Fruit fly (Drosophila melanogaster) whole organism, embryonic: ENCODE measurements around the gene CG5973.
A peak's percentile ranks its signal among the peaks of the same experiment; 100 is the strongest.

ENCODE experiments used
- CG14441 ChIP-seq: fragments of 200-800 bp; sonication (Bioruptor generic); IDR thresholded peaks from 2 replicates; pipeline ENCODE4 v1.3.6; 2022; ENCODE audit warnings: missing biosample characterization, missing genetic modification characterization
- CG1602 ChIP-seq: fragments of 200-800 bp; sonication (Bioruptor generic); optimal IDR thresholded peaks from 3 replicates; lab custom pipeline; 2016; ENCODE audit warnings: missing biosample characterization, missing genetic modification characterization
- CG2199 ChIP-seq: fragments of 200-800 bp; sonication (Bioruptor generic); IDR thresholded peaks from 3 replicates; pipeline ENCODE4 v1.3.6; 2022; ENCODE audit warnings: missing biosample characterization, missing genetic modification characterization
- CG3163 ChIP-seq: fragments of 200-800 bp; sonication (Bioruptor generic); optimal IDR thresholded peaks from 3 replicates; lab custom pipeline; 2016; ENCODE audit warnings: missing biosample characterization, missing genetic modification characterization
- CG42726 ChIP-seq: fragments of 200-800 bp; sonication (Bioruptor generic); IDR thresholded peaks from 2 replicates; pipeline ENCODE4 v1.3.6; 2022; ENCODE audit warnings: missing biosample characterization, missing genetic modification characterization; ENCODE audit not compliant: partially characterized antibody
- CG4328 ChIP-seq: fragments of 200-800 bp; sonication (Bioruptor generic); optimal IDR thresholded peaks from 3 replicates; lab custom pipeline; 2017; ENCODE audit warnings: missing biosample characterization, missing genetic modification reagents, missing genetic modification characterization
- CG4730 ChIP-seq: fragments of 200-800 bp; sonication (Bioruptor generic); IDR thresholded peaks from 2 replicates; pipeline ENCODE4 v1.3.6; 2022; ENCODE audit warnings: missing biosample characterization, missing genetic modification characterization
- CG6254 ChIP-seq: fragments of 200-800 bp; sonication (Bioruptor generic); optimal IDR thresholded peaks from 3 replicates; lab custom pipeline; 2017; ENCODE audit warnings: mild to moderate bottlenecking, missing biosample characterization, missing genetic modification reagents, missing genetic modification characterization
- CG7372 ChIP-seq: fragments of 200-800 bp; sonication (Bioruptor generic); IDR thresholded peaks from 2 replicates; pipeline ENCODE4 v1.3.6; 2022; ENCODE audit warnings: missing biosample characterization, missing genetic modification characterization
- CG7786 ChIP-seq: fragments of 200-800 bp; sonication (Bioruptor generic); optimal IDR thresholded peaks from 2 replicates; lab custom pipeline; 2016; ENCODE audit warnings: missing biosample characterization, missing genetic modification characterization
- CG8281 ChIP-seq: fragments of 200-800 bp; sonication (Bioruptor generic); optimal IDR thresholded peaks from 2 replicates; lab custom pipeline; 2018; ENCODE audit warnings: missing biosample characterization, mild to moderate bottlenecking, missing genetic modification characterization, moderate library complexity
- CG8478 ChIP-seq: fragments of >200 bp; optimal IDR thresholded peaks from 2 replicates; lab custom pipeline; 2018
- CG9437 ChIP-seq: fragments of 200-800 bp; sonication (Bioruptor generic); optimal IDR thresholded peaks from 2 replicates; lab custom pipeline; 2018; ENCODE audit warnings: missing biosample characterization, mild to moderate bottlenecking, missing genetic modification characterization
- E2f2 ChIP-seq: fragments of 200-800 bp; sonication (Bioruptor generic); IDR thresholded peaks from 2 replicates; pipeline ENCODE4 v1.3.6; 2022; ENCODE audit warnings: missing biosample characterization, missing genetic modification characterization
- ERR ChIP-seq: fragments of 200-800 bp; sonication (Bioruptor generic); optimal IDR thresholded peaks from 2 replicates; lab custom pipeline; 2016; ENCODE audit warnings: missing biosample characterization, missing genetic modification characterization
- Ets65A ChIP-seq: fragments of 200-800 bp; sonication (Bioruptor generic); peaks from one replicate; lab custom pipeline; 2016; ENCODE audit warnings: missing biosample characterization, missing genetic modification characterization
- Hand ChIP-seq: fragments of 200-800 bp; sonication (Bioruptor generic); optimal IDR thresholded peaks from 2 replicates; lab custom pipeline; 2017; ENCODE audit warnings: mild to moderate bottlenecking, missing biosample characterization, missing genetic modification reagents, missing genetic modification characterization
- Hey ChIP-seq: fragments of 200-800 bp; sonication (Bioruptor generic); optimal IDR thresholded peaks from 3 replicates; lab custom pipeline; 2018; ENCODE audit warnings: missing biosample characterization, mild to moderate bottlenecking, missing genetic modification characterization
- Hmr ChIP-seq: fragments of 200-800 bp; sonication (Bioruptor generic); optimal IDR thresholded peaks from 3 replicates; lab custom pipeline; 2017; ENCODE audit warnings: mild to moderate bottlenecking, missing biosample characterization, missing genetic modification reagents, missing genetic modification characterization
- Hr51 ChIP-seq, 2 experiments: fragments of 200-800 bp; sonication (Bioruptor generic); optimal IDR thresholded peaks; 2 replicates in 1 of 2; 3 replicates in 1 of 2; lab custom pipeline; 2016 to 2018; ENCODE audit warnings: missing biosample characterization in 2 of 2, missing genetic modification characterization in 2 of 2, mild to moderate bottlenecking in 1 of 2, moderate library complexity in 1 of 2
- Jarid2 ChIP-seq: fragments of 200-800 bp; sonication (Bioruptor generic); optimal IDR thresholded peaks from 3 replicates; lab custom pipeline; 2017; ENCODE audit warnings: mild to moderate bottlenecking, missing biosample characterization, missing genetic modification reagents, missing genetic modification characterization
- Lhr ChIP-seq: fragments of 200-800 bp; sonication (Bioruptor generic); optimal IDR thresholded peaks from 3 replicates; lab custom pipeline; 2017; ENCODE audit warnings: mild to moderate bottlenecking, missing biosample characterization, missing genetic modification reagents, missing genetic modification characterization
- MBD-R2 ChIP-seq: fragments of 200-800 bp; sonication (Bioruptor generic); IDR thresholded peaks from 2 replicates; pipeline ENCODE4 v1.3.6; 2022; ENCODE audit warnings: missing biosample characterization, missing genetic modification characterization
- Opbp ChIP-seq: fragments of 200-800 bp; sonication (Bioruptor generic); IDR thresholded peaks from 3 replicates; pipeline ENCODE4 v1.3.6; 2022; ENCODE audit warnings: missing biosample characterization, missing genetic modification characterization; ENCODE audit not compliant: partially characterized antibody
- Rx ChIP-seq: fragments of 200-800 bp; sonication (Bioruptor generic); IDR thresholded peaks from 2 replicates; pipeline ENCODE4 v1.3.6; 2022; ENCODE audit warnings: missing biosample characterization, missing genetic modification characterization
- amos ChIP-seq: fragments of 200-800 bp; sonication (Bioruptor generic); IDR thresholded peaks from 2 replicates; pipeline ENCODE4 v1.3.6; 2022; ENCODE audit warnings: missing biosample characterization, missing genetic modification characterization; ENCODE audit not compliant: partially characterized antibody
- bcd ChIP-seq: fragments of 200-800 bp; sonication (Bioruptor generic); optimal IDR thresholded peaks from 2 replicates; lab custom pipeline; 2017; ENCODE audit warnings: missing biosample characterization, mild to moderate bottlenecking, missing genetic modification characterization
- eve ChIP-seq, 2 experiments: fragments of >200 bp; optimal IDR thresholded peaks; 2 replicates each; lab custom pipeline; 2017; ENCODE audit warnings: missing biosample characterization in 2 of 2, missing genetic modification characterization in 2 of 2
- fd3F ChIP-seq: fragments of 200-800 bp; sonication (Bioruptor generic); optimal IDR thresholded peaks from 2 replicates; lab custom pipeline; 2018; ENCODE audit warnings: missing biosample characterization, mild to moderate bottlenecking, missing genetic modification characterization, moderate library complexity
- fru ChIP-seq: fragments of >200 bp; optimal IDR thresholded peaks from 2 replicates; lab custom pipeline; 2017
- knrl ChIP-seq: fragments of 200-800 bp; sonication (Bioruptor generic); IDR thresholded peaks from 3 replicates; pipeline ENCODE4 v1.3.6; 2022; ENCODE audit warnings: missing biosample characterization, missing genetic modification characterization; ENCODE audit not compliant: partially characterized antibody
- luna ChIP-seq: fragments of 200-800 bp; sonication (Bioruptor generic); optimal IDR thresholded peaks from 2 replicates; lab custom pipeline; 2016; ENCODE audit warnings: missing biosample characterization, missing genetic modification characterization
- otp ChIP-seq: fragments of 200-800 bp; sonication (Bioruptor generic); IDR thresholded peaks from 3 replicates; pipeline ENCODE4, ENCODE4 v1.3.6; 2022; ENCODE audit warnings: missing biosample characterization, missing genetic modification characterization
- pzg ChIP-seq: fragments of 200-800 bp; sonication (Bioruptor generic); optimal IDR thresholded peaks from 3 replicates; lab custom pipeline; 2018; ENCODE audit warnings: missing biosample characterization, mild to moderate bottlenecking, missing genetic modification characterization, moderate library complexity
- sens ChIP-seq: fragments of 200-800 bp; sonication (Bioruptor generic); peaks from one replicate; lab custom pipeline; 2016; ENCODE audit warnings: missing biosample characterization, missing genetic modification characterization
- stwl ChIP-seq: fragments of 200-800 bp; sonication (Bioruptor generic); optimal IDR thresholded peaks from 3 replicates; lab custom pipeline; 2018; ENCODE audit warnings: missing biosample characterization, mild to moderate bottlenecking, missing genetic modification characterization, moderate library complexity
- sug ChIP-seq: fragments of 200-800 bp; optimal IDR thresholded peaks from 2 replicates; lab custom pipeline; 2019; ENCODE audit warnings: missing biosample characterization, mild to moderate bottlenecking, missing genetic modification characterization, moderate library complexity
- zen2 ChIP-seq: fragments of 200-800 bp; sonication (Bioruptor generic); IDR thresholded peaks from 3 replicates; pipeline ENCODE4 v1.3.6; 2022; ENCODE audit warnings: missing biosample characterization, missing genetic modification characterization; ENCODE audit not compliant: partially characterized antibody

Gene CG5973

dm6 chr2L:7452093-7452492 is 14.8 kb downstream of the CG5973 start (continued):
- TF ChIP-seq stwl (tag; lab: Kevin White, UChicago): peak; percentile 97
- peak; percentile 51 for TF ChIP-seq sens
- 0 out of 2 replicates have a peak, but pooled peaks have one; percentile 47 for TF ChIP-seq MBD-R2 (GFP tag; lab: Robert Waterston, UW)
- TF ChIP-seq E2f2 (GFP tag; lab: Robert Waterston, UW): peak; percentile 84
- TF ChIP-seq CG14441 (GFP tag; lab: Robert Waterston, UW): peak; percentile 20; the same call in 1 of the 2 replicates
- TF ChIP-seq Jarid2 (GFP tag; lab: Kevin White, UChicago): peak; percentile 15
- TF ChIP-seq Opbp (GFP tag; lab: Robert Waterston, UW): peak; percentile 19; the same call in 1 of the 3 replicates
- peak; percentile 46; the same call in 1 of the 2 replicates for TF ChIP-seq CG42726 (GFP tag; lab: Robert Waterston, UW)
- TF ChIP-seq Rx (GFP tag; lab: Robert Waterston, UW): no peak
- no peak for TF ChIP-seq Hr51 (GFP tag; optimal IDR thresholded peaks at IDR 0.05; lab: Kevin White, UChicago)
- no peak for TF ChIP-seq Hand (GFP tag; lab: Kevin White, UChicago)
- TF ChIP-seq eve (GFP tag; optimal IDR thresholded peaks at IDR 0.05; lab: Kevin White, UChicago): no peak
- peak; percentile 13 for TF ChIP-seq bcd (GFP tag; lab: Kevin White, UChicago)
- TF ChIP-seq zen2: peak; percentile 47; the same call in 1 of the 3 replicates
- no peak for TF ChIP-seq Hey (tag; lab: Kevin White, UChicago)
- TF ChIP-seq knrl (GFP tag; lab: Robert Waterston, UW): peak; percentile 37; the same call in 2 of the 3 replicates
- peak; percentile 99 for TF ChIP-seq CG9437
- no peak for TF ChIP-seq CG7786
- no peak for TF ChIP-seq CG4730 (GFP tag; lab: Robert Waterston, UW)
- TF ChIP-seq amos (GFP tag; lab: Robert Waterston, UW): 0 out of 2 replicates have a peak, but pooled peaks have one; percentile 25
- TF ChIP-seq Lhr (GFP tag; lab: Kevin White, UChicago): peak; percentile 9
- 0 out of 2 replicates have a peak, but pooled peaks have one; percentile 19 for TF ChIP-seq CG7372 (GFP tag; lab: Robert Waterston, UW)
- peak; percentile 25 for TF ChIP-seq pzg (GFP tag; lab: Kevin White, UChicago)
- TF ChIP-seq otp (GFP tag; lab: Robert Waterston, UW): 0 out of 3 replicates have a peak, but pooled peaks have one; percentile 36
- TF ChIP-seq CG2199: peak; percentile 82
- no peak for TF ChIP-seq CG6254 (GFP tag; lab: Kevin White, UChicago)

- TF ChIP-seq ERR: no peak
- no peak for TF ChIP-seq sug (tag; lab: Kevin White, UChicago)
- no peak for TF ChIP-seq CG8478 (lab: Kevin White, UChicago)
- no peak for TF ChIP-seq CG1602 (GFP tag; lab: Kevin White, UChicago)
- no peak for TF ChIP-seq Hmr (GFP tag; lab: Kevin White, UChicago)
- TF ChIP-seq fru: no peak
- no peak for TF ChIP-seq luna
- no peak for TF ChIP-seq CG8281
- no peak for TF ChIP-seq fd3F (GFP tag; lab: Kevin White, UChicago)
- no peak for TF ChIP-seq CG3163 (GFP tag; lab: Kevin White, UChicago)
Measured at dm6 chr2L:7454112-7454511, 16.8 kb downstream of the CG5973 start, which contains the start of gene Gr28a. Gene Gr28a, minus strand, starts transcription at chr2L:7454212.

- TF ChIP-seq Ets65A (peak; percentile 45), CG4328 (GFP tag; lab: Kevin White, UChicago) (no peak)
Measured at dm6 chr2L:7462147-7462546, 24.9 kb downstream of the CG5973 start, which contains the start of gene Gr28b. Gene Gr28b, minus strand, starts transcription at chr2L:7462247.
